Worm (Caenorhabditis elegans) whole organism, L4 larva: ENCODE data around the gene Y54G2A.44.

ENCODE experiments used
- D1046.2 ChIP-seq: fragments of 200-800 bp; sonication (Bioruptor generic); IDR thresholded peaks from 2 replicates; pipeline ENCODE4 v1.3.6; 2022; ENCODE audit warnings: missing genetic modification characterization, missing compliant biosample characterization
- F44E2.7 ChIP-seq: fragments of 200-800 bp; sonication (Bioruptor generic); IDR thresholded peaks from 2 replicates; pipeline ENCODE4 v2.1.2; 2022; ENCODE audit warnings: missing genetic modification characterization, missing compliant biosample characterization
- R02D3.7 ChIP-seq: fragments of 150-350 bp; sonication (generic microtip); optimal IDR thresholded peaks from 3 replicates; lab custom pipeline; 2014; ENCODE audit warnings: missing biosample characterization, missing genetic modification characterization
- T26A8.4 ChIP-seq: fragments of 200-800 bp; sonication (Bioruptor generic); IDR thresholded peaks from 2 replicates; pipeline ENCODE4 v1.3.6; 2022; ENCODE audit warnings: missing genetic modification characterization, missing compliant biosample characterization
- ZK546.5 ChIP-seq, 2 experiments: sonication (generic microtip); optimal IDR thresholded peaks; 2 replicates each; lab custom pipeline; 2017; ENCODE audit warnings: missing biosample characterization in 2 of 2, missing genetic modification characterization in 2 of 2
- aha-1 ChIP-seq: fragments of 150-350 bp; peaks from one replicate; lab custom pipeline; 2014; ENCODE audit warnings: missing biosample characterization, missing genetic modification characterization
- arid-1 ChIP-seq: fragments of 200-800 bp; sonication (Bioruptor generic); conservative IDR thresholded peaks from 2 replicates; pipeline ENCODE4 v1.3.6; 2022; ENCODE audit warnings: missing genetic modification reagents, missing genetic modification characterization, missing compliant biosample characterization
- ceh-20 ChIP-seq: fragments of 200-800 bp; sonication (Bioruptor generic); IDR thresholded peaks from 2 replicates; pipeline ENCODE4 v1.3.6; 2022; ENCODE audit warnings: missing genetic modification reagents, missing genetic modification characterization, missing compliant biosample characterization
- ceh-28 ChIP-seq: fragments of 150-350 bp; optimal IDR thresholded peaks from 2 replicates; lab custom pipeline; 2014; ENCODE audit warnings: missing biosample characterization, missing genetic modification reagents, missing genetic modification characterization
- ceh-32 ChIP-seq: sonication (generic microtip); optimal IDR thresholded peaks from 2 replicates; lab custom pipeline; 2016; ENCODE audit warnings: mild to moderate bottlenecking, missing genetic modification characterization, missing compliant biosample characterization; ENCODE audit not compliant: poor library complexity
- ceh-44 ChIP-seq: fragments of 200-800 bp; sonication (Bioruptor generic); IDR thresholded peaks from 2 replicates; pipeline ENCODE4 v1.3.6; 2022; ENCODE audit warnings: missing genetic modification reagents, missing genetic modification characterization, missing compliant biosample characterization
- ceh-62 ChIP-seq: sonication (generic microtip); optimal IDR thresholded peaks from 2 replicates; lab custom pipeline; 2017; ENCODE audit warnings: missing biosample characterization, missing genetic modification characterization
- ceh-82 ChIP-seq: sonication (generic microtip); optimal IDR thresholded peaks from 2 replicates; lab custom pipeline; 2017; ENCODE audit warnings: missing biosample characterization, missing genetic modification characterization
- ces-1 ChIP-seq: fragments of 150-350 bp; sonication (generic microtip); optimal IDR thresholded peaks from 4 replicates; lab custom pipeline; 2014; ENCODE audit warnings: missing biosample characterization, missing genetic modification reagents, missing genetic modification characterization
- daf-19 ChIP-seq: fragments of 200-800 bp; sonication (Bioruptor generic); conservative IDR thresholded peaks from 2 replicates; pipeline ENCODE4 v1.3.6; 2022; ENCODE audit warnings: missing genetic modification characterization, missing compliant biosample characterization
- dmd-8 ChIP-seq: fragments of 200-800 bp; sonication (Bioruptor generic); IDR thresholded peaks from 2 replicates; pipeline ENCODE4 v1.3.6; 2022; ENCODE audit warnings: missing genetic modification characterization, missing compliant biosample characterization
- dve-1 ChIP-seq: sonication (generic microtip); optimal IDR thresholded peaks from 2 replicates; lab custom pipeline; 2017; ENCODE audit warnings: antibody characterized with exemption, mild to moderate bottlenecking, missing genetic modification characterization, missing compliant biosample characterization; ENCODE audit not compliant: insufficient read depth
- egl-27 ChIP-seq: sonication (generic microtip); optimal IDR thresholded peaks from 3 replicates; lab custom pipeline; 2017; ENCODE audit warnings: missing biosample characterization, missing genetic modification reagents, missing genetic modification characterization
- egl-43 ChIP-seq: fragments of 200-800 bp; sonication (Bioruptor generic); IDR thresholded peaks from 2 replicates; pipeline ENCODE4 v1.3.6; 2022; ENCODE audit warnings: missing genetic modification reagents, missing genetic modification characterization, missing compliant biosample characterization
- fos-1 ChIP-seq: fragments of 150-350 bp; optimal IDR thresholded peaks from 2 replicates; lab custom pipeline; 2014; ENCODE audit warnings: missing biosample characterization, missing genetic modification characterization
- gei-8 ChIP-seq: fragments of 200-800 bp; sonication (Bioruptor generic); optimal IDR thresholded peaks from 2 replicates; lab custom pipeline; 2018; ENCODE audit warnings: mild to moderate bottlenecking, missing genetic modification characterization, missing compliant biosample characterization
- hlh-30 ChIP-seq: sonication (generic microtip); optimal IDR thresholded peaks from 2 replicates; lab custom pipeline; 2017; ENCODE audit warnings: antibody characterized with exemption, mild to moderate bottlenecking, missing genetic modification characterization, missing compliant biosample characterization; ENCODE audit not compliant: insufficient read depth
- lim-7 ChIP-seq: fragments of 200-800 bp; sonication (Bioruptor generic); IDR thresholded peaks from 2 replicates; pipeline ENCODE4 v1.3.6; 2022; ENCODE audit warnings: missing genetic modification characterization, missing compliant biosample characterization
- lin-29 ChIP-seq: fragments of 200-800 bp; sonication (Bioruptor generic); IDR thresholded peaks from 2 replicates; pipeline ENCODE4 v1.3.6; 2022; ENCODE audit warnings: missing genetic modification reagents, missing genetic modification characterization, missing compliant biosample characterization
- madf-5 ChIP-seq, 2 experiments: fragments of 200-800 bp; sonication (Bioruptor generic); IDR thresholded peaks; 2 replicates each; pipeline ENCODE4 v1.3.6; 2022; ENCODE audit warnings: missing compliant biosample characterization in 2 of 2, missing genetic modification characterization in 2 of 2
- mdl-1 ChIP-seq, 2 experiments: fragments of 150-350 bp in 1 of 2; sonication (generic microtip) in 1 of 2; optimal IDR thresholded peaks; 2 replicates each; lab custom pipeline; 2014 to 2017; ENCODE audit warnings: missing biosample characterization in 2 of 2, missing genetic modification characterization in 2 of 2
- mdt-29 ChIP-seq: fragments of 200-800 bp; sonication (Bioruptor generic); IDR thresholded peaks from 2 replicates; pipeline ENCODE4 v1.3.6; 2022; ENCODE audit warnings: missing genetic modification reagents, missing genetic modification characterization, missing compliant biosample characterization
- mep-1 ChIP-seq: fragments of 150-350 bp; sonication (generic microtip); optimal IDR thresholded peaks from 3 replicates; lab custom pipeline; 2014; ENCODE audit warnings: missing biosample characterization, missing genetic modification characterization
- mes-2 ChIP-seq: sonication (generic microtip); optimal IDR thresholded peaks from 2 replicates; lab custom pipeline; 2016; ENCODE audit warnings: missing genotype, mild to moderate bottlenecking, missing genetic modification characterization, missing compliant biosample characterization; ENCODE audit not compliant: poor library complexity, severe bottlenecking
- nhr-25 ChIP-seq: sonication (generic microtip); optimal IDR thresholded peaks from 2 replicates; lab custom pipeline; 2017; ENCODE audit warnings: missing genetic modification characterization, mild to moderate bottlenecking, missing compliant biosample characterization, antibody characterized with exemption, moderate library complexity, borderline replicate concordance; ENCODE audit not compliant: insufficient read depth
- nhr-41 ChIP-seq: fragments of 200-800 bp; sonication (Bioruptor generic); IDR thresholded peaks from 2 replicates; pipeline ENCODE4 v1.3.6; 2022; ENCODE audit warnings: missing genetic modification reagents, missing genetic modification characterization, missing compliant biosample characterization
- nhr-6 ChIP-seq: fragments of 150-350 bp; optimal IDR thresholded peaks from 2 replicates; lab custom pipeline; 2014; ENCODE audit warnings: missing biosample characterization, missing genetic modification characterization
- nhr-77 ChIP-seq: fragments of 150-350 bp; optimal IDR thresholded peaks from 2 replicates; lab custom pipeline; 2014; ENCODE audit warnings: missing biosample characterization, missing genetic modification characterization
- rbr-2 ChIP-seq: sonication (generic microtip); optimal IDR thresholded peaks from 2 replicates; lab custom pipeline; 2016; ENCODE audit warnings: missing genotype, missing genetic modification characterization, missing compliant biosample characterization
- skn-1 ChIP-seq: fragments of 150-350 bp; optimal IDR thresholded peaks from 2 replicates; lab custom pipeline; 2014; ENCODE audit warnings: missing biosample characterization, missing genetic modification characterization
- unc-130 ChIP-seq: sonication (generic microtip); optimal IDR thresholded peaks from 2 replicates; lab custom pipeline; 2016; ENCODE audit warnings: missing genetic modification reagents, missing genetic modification characterization, missing compliant biosample characterization
- unc-39 ChIP-seq: sonication (generic microtip); optimal IDR thresholded peaks from 2 replicates; lab custom pipeline; 2017; ENCODE audit warnings: missing biosample characterization, missing genetic modification characterization
- unc-62 ChIP-seq, 3 experiments: fragments of 150-350 bp in 1 of 3; sonication (generic microtip); optimal IDR thresholded peaks in 2 of 3; peaks in 1 of 3; 1 replicate in 1 of 3; 2 replicates in 2 of 3; lab custom pipeline; 2014 to 2017; ENCODE audit warnings: missing biosample characterization in 3 of 3, missing genetic modification characterization in 3 of 3, missing genetic modification reagents in 3 of 3, missing genotype in 1 of 3
- zfp-2 ChIP-seq: sonication (generic microtip); optimal IDR thresholded peaks from 2 replicates; lab custom pipeline; 2016; ENCODE audit warnings: mild to moderate bottlenecking, missing genetic modification characterization, missing compliant biosample characterization
- zfp-3 ChIP-seq: fragments of 200-800 bp; sonication (Bioruptor generic); conservative IDR thresholded peaks from 2 replicates; pipeline ENCODE4 v1.3.6; 2022; ENCODE audit warnings: missing genetic modification reagents, missing genetic modification characterization, missing compliant biosample characterization
- ztf-11 ChIP-seq: fragments of 150-350 bp; optimal IDR thresholded peaks from 2 replicates; lab custom pipeline; 2014; ENCODE audit warnings: missing biosample characterization, missing genetic modification characterization

Gene Y54G2A.44

DNA sequence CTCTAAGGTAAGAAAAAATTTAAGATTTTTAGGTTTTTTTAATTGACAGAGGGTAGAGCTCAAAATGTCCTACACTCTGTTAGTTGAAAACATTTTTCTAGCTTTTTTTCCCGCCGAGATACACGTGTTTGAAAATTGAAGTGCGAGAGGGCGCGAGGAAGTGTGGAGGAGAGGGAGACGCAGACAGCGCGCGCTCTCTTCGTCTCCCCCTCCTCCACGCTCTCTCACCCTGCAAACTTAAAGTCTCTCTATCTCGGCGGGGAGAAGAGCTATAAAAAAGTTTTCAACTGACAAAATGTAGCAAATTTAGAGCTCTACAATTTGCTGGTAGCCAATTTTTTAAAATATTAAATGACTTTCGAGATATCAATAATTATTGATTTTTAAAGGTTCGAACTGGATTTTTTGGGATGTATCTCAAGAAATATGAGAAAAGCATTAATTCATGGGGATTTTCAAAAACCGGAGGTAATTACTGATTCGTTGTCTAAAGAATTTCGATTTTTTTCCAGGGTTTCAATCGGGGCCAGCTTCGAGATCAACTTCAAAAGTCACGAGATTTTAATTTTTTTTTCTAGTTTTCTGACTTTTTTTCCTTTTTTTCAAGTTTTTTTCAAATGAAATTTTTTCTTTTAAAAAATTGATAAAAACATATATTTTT, 36.5 kb upstream of the Y54G2A.44 start (continued):
- TF ChIP-seq mep-1 (tag; lab: Kevin White, UChicago) (peak; percentile 36), nhr-25 (no peak), T26A8.4 (GFP tag; lab: Robert Waterston, UW) (no peak), daf-19 (GFP tag; lab: Robert Waterston, UW) (no peak), lin-29 (GFP tag; lab: Robert Waterston, UW) (no peak), ZK546.5 (tag; optimal IDR thresholded peaks at IDR 0.05; lab: Kevin White, UChicago) (no peak), dmd-8 (GFP tag; lab: Robert Waterston, UW) (no peak; the same call in 1 of the 2 replicates), nhr-77 (no peak), egl-43 (GFP tag; lab: Robert Waterston, UW) (peak; percentile 54; the same call in 1 of the 2 replicates), R02D3.7 (no peak), ceh-20 (GFP tag; lab: Robert Waterston, UW) (no peak), ceh-44 (GFP tag; lab: Robert Waterston, UW) (no peak), zfp-2 (no peak), lim-7 (no peak), ceh-32 (no peak), ces-1 (GFP tag; lab: Kevin White, UChicago) (no peak), unc-130 (GFP tag; lab: Kevin White, UChicago) (no peak), madf-5 (GFP tag; IDR thresholded peaks at IDR 0.05; lab: Robert Waterston, UW) (no peak), unc-39 (tag; lab: Kevin White, UChicago) (no peak), gei-8 (GFP tag; lab: Kevin White, UChicago) (no peak), mes-2 (tag; lab: Kevin White, UChicago) (no peak), rbr-2 (tag; lab: Kevin White, UChicago) (no peak), unc-62 (GFP tag; optimal IDR thresholded peaks at IDR 0.05 in 1 of 2; lab: Kevin White, UChicago) (peak in 1 of 2 experiments; percentile 24), unc-62 (tag; optimal IDR thresholded peaks at IDR 0.05; lab: Kevin White, UChicago) (no peak), ceh-82 (tag; lab: Kevin White, UChicago) (no peak), arid-1 (GFP tag; lab: Robert Waterston, UW) (peak; percentile 49), hlh-30 (no peak), nhr-6 (tag; lab: Kevin White, UChicago) (no peak), fos-1 (tag; lab: Kevin White, UChicago) (no peak), mdl-1 (tag; optimal IDR thresholded peaks at IDR 0.05; lab: Kevin White, UChicago) (no peak), dve-1 (tag; lab: Kevin White, UChicago) (no peak), zfp-3 (GFP tag; lab: Robert Waterston, UW) (no peak), ceh-28 (tag; lab: Kevin White, UChicago) (no peak), mdt-29 (GFP tag; lab: Robert Waterston, UW) (no peak), egl-27 (no peak)
- TF ChIP-seq, all 104 proteins: peak for 15

DNA sequence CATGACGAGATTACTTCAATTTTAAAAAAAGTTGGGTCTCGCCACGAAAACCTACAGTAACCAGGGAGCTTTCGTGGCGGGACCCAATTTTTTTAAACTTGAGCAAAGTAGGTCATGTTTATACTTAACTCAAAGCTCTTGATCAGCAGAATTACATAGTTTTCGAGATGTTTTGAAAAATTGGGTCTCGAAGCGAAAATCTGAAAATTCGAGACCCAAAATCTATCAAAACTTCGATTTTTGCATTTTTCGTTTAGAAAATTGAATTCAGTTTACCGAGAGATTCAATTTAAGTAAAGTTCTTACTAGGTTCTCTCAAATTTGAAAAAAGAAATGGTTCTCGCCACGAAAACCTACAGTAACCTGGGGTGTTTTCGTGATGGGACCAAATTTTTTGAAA, 31.6 kb upstream of the Y54G2A.44 start:
- TF ChIP-seq ztf-11 (no peak), daf-19 (GFP tag; lab: Robert Waterston, UW) (no peak), aha-1 (tag; lab: Kevin White, UChicago) (peak; percentile 38), F44E2.7 (no peak), ceh-62 (tag; lab: Kevin White, UChicago) (no peak), nhr-41 (GFP tag; lab: Robert Waterston, UW) (no peak), D1046.2 (GFP tag; lab: Robert Waterston, UW) (no peak), unc-62 (GFP tag; optimal IDR thresholded peaks at IDR 0.05 in 1 of 2; lab: Kevin White, UChicago) (peak in 1 of 2 experiments; percentile 93), unc-62 (tag; optimal IDR thresholded peaks at IDR 0.05; lab: Kevin White, UChicago) (no peak), R02D3.7 (no peak), skn-1 (tag; lab: Kevin White, UChicago) (no peak)
